Fruit fly (Drosophila melanogaster) whole organism: ENCODE results near the gene eEF1delta.

ENCODE experiments used
- EcR ChIP-seq, 2 experiments: fragments of >200 bp; optimal IDR thresholded peaks; 2 replicates each; lab custom pipeline; 2017; ENCODE audit warnings: missing biosample characterization in 2 of 2, missing genetic modification characterization in 2 of 2, missing genetic modification reagents in 2 of 2
- pan ChIP-seq: fragments of >200 bp; optimal IDR thresholded peaks from 2 replicates; lab custom pipeline; 2017
- usp ChIP-seq: fragments of >200 bp; optimal IDR thresholded peaks from 2 replicates; lab custom pipeline; 2017; ENCODE audit warnings: missing biosample characterization, missing genetic modification characterization, mixed read lengths

dm6 chr2L:10191396-10191795 is 40.9 kb upstream of the eEF1delta start, which contains the start of gene Fum4:
- TF ChIP-seq usp (GFP tag; lab: Kevin White, UChicago) (no peak), EcR (GFP tag; optimal IDR thresholded peaks at IDR 0.05; lab: Kevin White, UChicago) (no peak), pan (lab: Kevin White, UChicago) (no peak)
